Fruit fly (Drosophila melanogaster) S2 (cell line): Measurements from ENCODE around the gene CG43218.

Experiments used
- CG8478 ChIP-seq: fragments of >200 bp; optimal IDR thresholded peaks from 2 replicates; lab custom pipeline; 2018
- CTCF ChIP-seq, 2 experiments: fragments of >200 bp; optimal IDR thresholded peaks; 2 replicates each; lab custom pipeline; 2018

dm6 chr3L:21275921-21276295 lies 18.1 kb downstream of the CG43218 start:
- no peak for TF ChIP-seq CG8478 (lab: Kevin White, UChicago)
- peak; percentile 21 to 29 for TF ChIP-seq CTCF (optimal IDR thresholded peaks at IDR 0.05; lab: Kevin White, UChicago)
